Worm (Caenorhabditis elegans) whole organism, L3 larva: Measurements from ENCODE around the gene C16C4.18.

Source experiments
- nhr-12 ChIP-seq: fragments of 150-350 bp; optimal IDR thresholded peaks from 2 replicates; lab custom pipeline; 2014; ENCODE audit warnings: missing biosample characterization, missing genetic modification characterization
- pha-4 ChIP-seq: fragments of 150-350 bp; optimal IDR thresholded peaks from 2 replicates; lab custom pipeline; 2014; ENCODE audit warnings: missing biosample characterization, missing genetic modification reagents, missing genetic modification characterization

DNA sequence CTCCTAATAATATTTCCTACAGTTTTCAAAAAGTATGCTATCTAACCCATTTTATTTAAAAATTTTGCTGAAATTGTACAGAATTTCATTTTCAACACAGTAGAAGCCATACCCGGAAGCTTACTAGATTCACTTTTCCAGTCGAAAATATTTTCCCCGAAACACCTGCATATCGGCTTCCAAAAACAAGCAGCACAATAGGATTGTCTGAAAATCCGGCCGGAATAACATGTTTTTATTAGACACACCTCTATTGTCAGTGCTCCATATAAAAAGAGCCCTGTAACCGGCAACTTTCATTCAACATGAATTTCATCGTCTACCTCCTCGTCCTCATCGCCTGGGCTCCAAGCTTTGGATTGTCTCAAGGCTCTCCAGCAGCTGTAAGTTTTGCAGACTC lies 8.6 kb downstream of the C16C4.18 start, which contains the start of gene C52E2.2:
- no peak for TF ChIP-seq nhr-12 (tag; lab: Kevin White, UChicago)
- TF ChIP-seq pha-4 (tag; lab: Kevin White, UChicago) = no peak
